Worm (Caenorhabditis elegans) whole organism, late embryonic: ENCODE results near the gene F53C11.9.

Experiments
- C08G9.2 ChIP-seq: sonication (generic microtip); optimal IDR thresholded peaks from 2 replicates; lab custom pipeline; 2016; ENCODE audit warnings: mild to moderate bottlenecking, missing genetic modification characterization, moderate library complexity, missing compliant biosample characterization
- F13H6.1 ChIP-seq: sonication (generic microtip); optimal IDR thresholded peaks from 2 replicates; lab custom pipeline; 2016; ENCODE audit warnings: missing genetic modification characterization, missing compliant biosample characterization
- K02D7.2 ChIP-seq: sonication (generic microtip); optimal IDR thresholded peaks from 2 replicates; lab custom pipeline; 2017; ENCODE audit warnings: mild to moderate bottlenecking, missing genetic modification characterization, missing compliant biosample characterization
- K09A11.1 ChIP-seq: sonication (generic microtip); optimal IDR thresholded peaks from 2 replicates; lab custom pipeline; 2017; ENCODE audit warnings: antibody characterized with exemption, mild to moderate bottlenecking, missing genetic modification characterization, missing compliant biosample characterization; ENCODE audit not compliant: insufficient read depth
- T23F11.4 ChIP-seq: fragments of 200-800 bp; sonication (Bioruptor generic); optimal IDR thresholded peaks from 2 replicates; lab custom pipeline; 2018; ENCODE audit warnings: mild to moderate bottlenecking, missing genetic modification characterization, missing compliant biosample characterization
- Y22D7AL.16 ChIP-seq: sonication (generic microtip); optimal IDR thresholded peaks from 2 replicates; lab custom pipeline; 2016; ENCODE audit warnings: missing genetic modification characterization, missing compliant biosample characterization
- ahr-1 ChIP-seq: sonication (generic microtip); optimal IDR thresholded peaks from 2 replicates; lab custom pipeline; 2016; ENCODE audit warnings: missing genetic modification characterization, missing compliant biosample characterization
- ama-1 ChIP-seq: fragments of 150-350 bp; optimal IDR thresholded peaks from 2 replicates; lab custom pipeline; 2014
- ceh-14 ChIP-seq: sonication (generic microtip); optimal IDR thresholded peaks from 2 replicates; lab custom pipeline; 2016; ENCODE audit warnings: missing genotype, missing genetic modification characterization, missing compliant biosample characterization
- ceh-19 ChIP-seq: fragments of 200-800 bp; sonication (Bioruptor generic); optimal IDR thresholded peaks from 2 replicates; lab custom pipeline; 2018; ENCODE audit warnings: mild to moderate bottlenecking, missing genetic modification characterization, missing compliant biosample characterization
- ceh-2 ChIP-seq: sonication (generic microtip); optimal IDR thresholded peaks from 2 replicates; lab custom pipeline; 2016; ENCODE audit warnings: missing genotype, missing genetic modification characterization, missing compliant biosample characterization
- ceh-22 ChIP-seq: sonication (generic microtip); optimal IDR thresholded peaks from 2 replicates; lab custom pipeline; 2017; ENCODE audit warnings: missing biosample characterization, missing genetic modification characterization
- ceh-24 ChIP-seq: sonication (generic microtip); optimal IDR thresholded peaks from 2 replicates; lab custom pipeline; 2016; ENCODE audit warnings: mild to moderate bottlenecking, missing genetic modification characterization, missing compliant biosample characterization
- ceh-30 ChIP-seq: fragments of 150-350 bp; optimal IDR thresholded peaks from 2 replicates; lab custom pipeline; 2014; ENCODE audit warnings: missing biosample characterization, missing genetic modification characterization
- ceh-31 ChIP-seq: sonication (generic microtip); optimal IDR thresholded peaks from 2 replicates; lab custom pipeline; 2016; ENCODE audit warnings: missing genetic modification characterization, missing compliant biosample characterization
- ceh-48 ChIP-seq: sonication (generic microtip); optimal IDR thresholded peaks from 2 replicates; lab custom pipeline; 2016; ENCODE audit warnings: missing genetic modification characterization, inconsistent platforms, missing compliant biosample characterization
- ceh-9 ChIP-seq: sonication (generic microtip); optimal IDR thresholded peaks from 2 replicates; lab custom pipeline; 2016; ENCODE audit warnings: mild to moderate bottlenecking, missing genetic modification characterization, inconsistent platforms, missing compliant biosample characterization
- che-1 ChIP-seq: sonication (generic microtip); optimal IDR thresholded peaks from 2 replicates; lab custom pipeline; 2016; ENCODE audit warnings: mild to moderate bottlenecking, missing genetic modification characterization, missing compliant biosample characterization
- dmd-4 ChIP-seq: sonication (generic microtip); optimal IDR thresholded peaks from 2 replicates; lab custom pipeline; 2016; ENCODE audit warnings: borderline replicate concordance, missing genetic modification characterization, missing compliant biosample characterization
- elt-2 ChIP-seq: sonication (generic microtip); optimal IDR thresholded peaks from 2 replicates; lab custom pipeline; 2016; ENCODE audit warnings: missing genetic modification reagents, missing genetic modification characterization, missing compliant biosample characterization
- elt-4 ChIP-seq: sonication (generic microtip); optimal IDR thresholded peaks from 2 replicates; lab custom pipeline; 2016; ENCODE audit warnings: missing genetic modification characterization, missing compliant biosample characterization
- ets-4 ChIP-seq: sonication (generic microtip); optimal IDR thresholded peaks from 2 replicates; lab custom pipeline; 2016; ENCODE audit warnings: missing genetic modification characterization, missing compliant biosample characterization
- eyg-1 ChIP-seq: sonication (generic microtip); optimal IDR thresholded peaks from 2 replicates; lab custom pipeline; 2016; ENCODE audit warnings: missing genotype, missing genetic modification characterization, missing compliant biosample characterization
- fax-1 ChIP-seq: sonication (generic microtip); optimal IDR thresholded peaks from 2 replicates; lab custom pipeline; 2016; ENCODE audit warnings: missing genotype, missing genetic modification characterization, missing compliant biosample characterization
- fkh-6 ChIP-seq: sonication (generic microtip); optimal IDR thresholded peaks from 2 replicates; lab custom pipeline; 2016; ENCODE audit warnings: missing genetic modification characterization, missing compliant biosample characterization
- gmeb-2 ChIP-seq: sonication (generic microtip); optimal IDR thresholded peaks from 2 replicates; lab custom pipeline; 2016; ENCODE audit warnings: missing genetic modification characterization, inconsistent platforms, missing compliant biosample characterization
- hlh-13 ChIP-seq: fragments of 200-800 bp; sonication (Bioruptor generic); optimal IDR thresholded peaks from 2 replicates; lab custom pipeline; 2018; ENCODE audit warnings: mild to moderate bottlenecking, missing genetic modification characterization, missing compliant biosample characterization
- hlh-15 ChIP-seq: sonication (generic microtip); optimal IDR thresholded peaks from 2 replicates; lab custom pipeline; 2016; ENCODE audit warnings: missing genetic modification characterization, missing compliant biosample characterization
- hlh-6 ChIP-seq: sonication (generic microtip); optimal IDR thresholded peaks from 2 replicates; lab custom pipeline; 2016; ENCODE audit warnings: missing genotype, missing genetic modification characterization, missing compliant biosample characterization
- hlh-8 ChIP-seq: sonication (generic microtip); optimal IDR thresholded peaks from 2 replicates; lab custom pipeline; 2016; ENCODE audit warnings: missing genotype, missing genetic modification characterization, missing compliant biosample characterization
- lim-6 ChIP-seq: sonication (generic microtip); optimal IDR thresholded peaks from 2 replicates; lab custom pipeline; 2016; ENCODE audit warnings: missing genetic modification characterization, missing compliant biosample characterization
- lin-11 ChIP-seq: fragments of 200-800 bp; sonication (Bioruptor generic); optimal IDR thresholded peaks from 2 replicates; lab custom pipeline; 2018; ENCODE audit warnings: mild to moderate bottlenecking, missing genetic modification characterization, missing compliant biosample characterization
- madf-2 ChIP-seq: sonication (generic microtip); optimal IDR thresholded peaks from 2 replicates; lab custom pipeline; 2017; ENCODE audit warnings: missing genetic modification characterization, missing compliant biosample characterization
- mec-3 ChIP-seq: sonication (generic microtip); optimal IDR thresholded peaks from 2 replicates; lab custom pipeline; 2016; ENCODE audit warnings: borderline replicate concordance, missing genetic modification characterization, missing compliant biosample characterization
- nfya-1 ChIP-seq: sonication (generic microtip); optimal IDR thresholded peaks from 2 replicates; lab custom pipeline; 2017; ENCODE audit warnings: missing genetic modification characterization, mild to moderate bottlenecking, missing compliant biosample characterization, antibody characterized with exemption, moderate library complexity
- nhr-11 ChIP-seq: fragments of 150-350 bp; optimal IDR thresholded peaks from 2 replicates; lab custom pipeline; 2014; ENCODE audit warnings: missing biosample characterization, missing genetic modification characterization
- nhr-232 ChIP-seq: sonication (generic microtip); optimal IDR thresholded peaks from 2 replicates; lab custom pipeline; 2016; ENCODE audit warnings: missing genetic modification characterization, missing compliant biosample characterization
- npax-4 ChIP-seq: sonication (generic microtip); optimal IDR thresholded peaks from 2 replicates; lab custom pipeline; 2016; ENCODE audit warnings: missing genetic modification characterization, missing compliant biosample characterization
- odd-2 ChIP-seq: sonication (generic microtip); optimal IDR thresholded peaks from 2 replicates; lab custom pipeline; 2017; ENCODE audit warnings: antibody characterized with exemption, mild to moderate bottlenecking, missing genetic modification characterization, missing compliant biosample characterization
- pat-9 ChIP-seq: fragments of 200-800 bp; sonication (Bioruptor generic); optimal IDR thresholded peaks from 2 replicates; lab custom pipeline; 2018; ENCODE audit warnings: mild to moderate bottlenecking, missing genetic modification characterization, moderate library complexity, missing compliant biosample characterization
- pax-1 ChIP-seq: fragments of 150-350 bp; optimal IDR thresholded peaks from 2 replicates; lab custom pipeline; 2014; ENCODE audit warnings: missing biosample characterization, missing genetic modification characterization
- pha-4 ChIP-seq: fragments of 150-350 bp; optimal IDR thresholded peaks from 2 replicates; lab custom pipeline; 2018; ENCODE audit warnings: missing biosample characterization, missing genetic modification reagents, missing genetic modification characterization
- pqm-1 ChIP-seq: sonication (generic microtip); optimal IDR thresholded peaks from 2 replicates; lab custom pipeline; 2016; ENCODE audit warnings: missing genetic modification characterization, missing compliant biosample characterization
- pros-1 ChIP-seq: fragments of 150-350 bp; optimal IDR thresholded peaks from 2 replicates; lab custom pipeline; 2014; ENCODE audit warnings: missing biosample characterization, missing genetic modification reagents, missing genetic modification characterization
- rnt-1 ChIP-seq: sonication (generic microtip); optimal IDR thresholded peaks from 2 replicates; lab custom pipeline; 2016; ENCODE audit warnings: missing genetic modification characterization, missing compliant biosample characterization
- syd-9 ChIP-seq: sonication (generic microtip); optimal IDR thresholded peaks from 2 replicates; lab custom pipeline; 2016; ENCODE audit warnings: mild to moderate bottlenecking, missing genetic modification characterization, moderate library complexity, missing compliant biosample characterization
- unc-3 ChIP-seq, 2 experiments: fragments of 200-800 bp in 1 of 2; sonication (Bioruptor generic) in 1 of 2; sonication (generic microtip) in 1 of 2; conservative IDR thresholded peaks in 1 of 2; optimal IDR thresholded peaks in 1 of 2; 2 replicates each; pipeline versions ENCODE4 v1.3.6 to Lab custom; 2016 to 2022; ENCODE audit warnings: missing compliant biosample characterization in 2 of 2, missing genetic modification characterization in 2 of 2, missing genetic modification reagents in 1 of 2
- unc-42 ChIP-seq: sonication (generic microtip); optimal IDR thresholded peaks from 2 replicates; lab custom pipeline; 2016; ENCODE audit warnings: missing genotype, missing genetic modification characterization, missing compliant biosample characterization
- unc-55 ChIP-seq: sonication (generic microtip); optimal IDR thresholded peaks from 2 replicates; lab custom pipeline; 2017; ENCODE audit warnings: missing biosample characterization, missing genetic modification reagents, missing genetic modification characterization
- zip-5 ChIP-seq: sonication (generic microtip); optimal IDR thresholded peaks from 2 replicates; lab custom pipeline; 2016; ENCODE audit warnings: missing genetic modification characterization, missing compliant biosample characterization
- ztf-16 ChIP-seq: sonication (generic microtip); optimal IDR thresholded peaks from 2 replicates; lab custom pipeline; 2017; ENCODE audit warnings: missing genetic modification characterization, missing compliant biosample characterization

The F53C11.9 gene

ce11 chrV:13807232-13807631 is 29.4 kb downstream of the F53C11.9 start, which contains the start of gene swan-1:
TSS of gene swan-1 (minus strand) at chrV:13807237.
- TF ChIP-seq fax-1 (tag; lab: Kevin White, UChicago) (no peak), ets-4 (tag; lab: Kevin White, UChicago) (no peak), elt-4 (tag; lab: Kevin White, UChicago) (no peak), C08G9.2 (tag; lab: Kevin White, UChicago) (no peak), gmeb-2 (tag; lab: Kevin White, UChicago) (no peak), F13H6.1 (tag; lab: Kevin White, UChicago) (no peak), zip-5 (no peak), T23F11.4 (GFP tag; lab: Kevin White, UChicago) (no peak), fkh-6 (tag; lab: Kevin White, UChicago) (no peak), K02D7.2 (tag; lab: Kevin White, UChicago) (no peak), lim-6 (tag; lab: Kevin White, UChicago) (no peak), nhr-11 (tag; lab: Kevin White, UChicago) (no peak), ceh-24 (no peak), ceh-19 (GFP tag; lab: Kevin White, UChicago) (no peak), unc-3 (GFP tag; conservative IDR thresholded peaks at IDR 0.05; lab: Robert Waterston, UW) (no peak), unc-3 (tag; optimal IDR thresholded peaks at IDR 0.05; lab: Kevin White, UChicago) (no peak), hlh-13 (GFP tag; lab: Kevin White, UChicago) (no peak)

ce11 chrV:13808462-13808867 is 30.6 kb downstream of the F53C11.9 start:
- TF ChIP-seq che-1: no peak
- TF ChIP-seq hlh-15 (tag; lab: Kevin White, UChicago): no peak
- no peak for TF ChIP-seq mec-3 (tag; lab: Kevin White, UChicago)
- no peak for TF ChIP-seq ceh-9
- no peak for TF ChIP-seq npax-4 (tag; lab: Kevin White, UChicago)
- peak; percentile 9 for TF ChIP-seq ceh-30 (tag; lab: Kevin White, UChicago)
- no peak for TF ChIP-seq ceh-24
- TF ChIP-seq eyg-1 (tag; lab: Kevin White, UChicago): no peak
- TF ChIP-seq pqm-1 (tag; lab: Kevin White, UChicago): no peak
- TF ChIP-seq gmeb-2 (tag; lab: Kevin White, UChicago): no peak
- TF ChIP-seq rnt-1: peak; percentile 39
- TF ChIP-seq unc-42: peak; percentile 53
- TF ChIP-seq ceh-48 (tag; lab: Kevin White, UChicago): no peak
- no peak for TF ChIP-seq dmd-4 (tag; lab: Kevin White, UChicago)
- peak; percentile 79 for TF ChIP-seq nfya-1 (tag; lab: Kevin White, UChicago)
- TF ChIP-seq ztf-16: no peak
- peak; percentile 42 for TF ChIP-seq ceh-2 (tag; lab: Kevin White, UChicago)
- TF ChIP-seq pha-4 (tag; lab: Kevin White, UChicago): no peak
- no peak for TF ChIP-seq ahr-1 (tag; lab: Kevin White, UChicago)
- no peak for TF ChIP-seq Y22D7AL.16 (tag; lab: Kevin White, UChicago)
- TF ChIP-seq F13H6.1 (tag; lab: Kevin White, UChicago): peak; percentile 33
- TF ChIP-seq ceh-22 (tag; lab: Kevin White, UChicago): no peak
- TF ChIP-seq ceh-19 (GFP tag; lab: Kevin White, UChicago): no peak
- TF ChIP-seq unc-55: peak; percentile 36
- no peak for TF ChIP-seq K09A11.1 (tag; lab: Kevin White, UChicago)
- no peak for TF ChIP-seq nhr-232 (tag; lab: Kevin White, UChicago)
- TF ChIP-seq fkh-6 (tag; lab: Kevin White, UChicago): no peak
- TF ChIP-seq odd-2 (tag; lab: Kevin White, UChicago): no peak
- no peak for TF ChIP-seq lim-6 (tag; lab: Kevin White, UChicago)
- TF ChIP-seq madf-2: no peak
- TF ChIP-seq syd-9 (tag; lab: Kevin White, UChicago): peak; percentile 50
- peak; percentile 49 for TF ChIP-seq pros-1
- peak; percentile 44 for TF ChIP-seq hlh-8
- no peak for TF ChIP-seq hlh-6 (tag; lab: Kevin White, UChicago)
- no peak for TF ChIP-seq T23F11.4 (GFP tag; lab: Kevin White, UChicago)
- peak; percentile 6 for TF ChIP-seq ceh-14
- peak; percentile 18 for TF ChIP-seq elt-2 (tag; lab: Kevin White, UChicago)
- no peak for TF ChIP-seq lin-11
- TF ChIP-seq ceh-31 (tag; lab: Kevin White, UChicago): peak; percentile 77
- TF ChIP-seq pat-9 (tag; lab: Kevin White, UChicago): no peak
- TF ChIP-seq ama-1 (lab: Kevin White, UChicago): no peak
- peak; percentile 12 for TF ChIP-seq pax-1 (tag; lab: Kevin White, UChicago)
